Fruit fly (Drosophila melanogaster) whole organism, embryonic: ENCODE measurements around the gene kin17.

Experiments
- ATbp ChIP-seq: fragments of 200-800 bp; sonication (Bioruptor generic); optimal IDR thresholded peaks from 2 replicates; lab custom pipeline; 2017; ENCODE audit warnings: missing biosample characterization, mild to moderate bottlenecking, missing genetic modification characterization, missing genetic modification reagents
- BtbVII ChIP-seq: fragments of 200-800 bp; sonication (Bioruptor generic); optimal IDR thresholded peaks from 3 replicates; lab custom pipeline; 2017; ENCODE audit warnings: missing biosample characterization, mild to moderate bottlenecking, missing genetic modification characterization
- CG10209 ChIP-seq: fragments of 200-800 bp; sonication (Bioruptor generic); optimal IDR thresholded peaks from 3 replicates; lab custom pipeline; 2017; ENCODE audit warnings: missing biosample characterization, mild to moderate bottlenecking, missing genetic modification characterization, missing genetic modification reagents
- CG11504 ChIP-seq: fragments of 200-800 bp; sonication (Bioruptor generic); optimal IDR thresholded peaks from 3 replicates; lab custom pipeline; 2019; ENCODE audit warnings: missing biosample characterization, mild to moderate bottlenecking, missing genetic modification characterization, moderate library complexity
- CG12104 ChIP-seq: fragments of 200-800 bp; sonication (Bioruptor generic); optimal IDR thresholded peaks from 3 replicates; lab custom pipeline; 2016; ENCODE audit warnings: missing biosample characterization, missing genetic modification characterization
- CG12236 ChIP-seq: fragments of 200-800 bp; sonication (Bioruptor generic); optimal IDR thresholded peaks from 2 replicates; lab custom pipeline; 2016; ENCODE audit warnings: missing biosample characterization, missing genetic modification characterization
- CG12299 ChIP-seq: fragments of 200-800 bp; sonication (Bioruptor generic); optimal IDR thresholded peaks from 2 replicates; lab custom pipeline; 2018; ENCODE audit warnings: missing biosample characterization, mild to moderate bottlenecking, missing genetic modification characterization
- CG13296 ChIP-seq: fragments of 200-800 bp; sonication (Bioruptor generic); optimal IDR thresholded peaks from 3 replicates; lab custom pipeline; 2018; ENCODE audit warnings: missing biosample characterization, mild to moderate bottlenecking, missing genetic modification characterization
- CG13424 ChIP-seq: fragments of 200-800 bp; sonication (Bioruptor generic); optimal IDR thresholded peaks from 2 replicates; lab custom pipeline; 2019; ENCODE audit warnings: missing biosample characterization, mild to moderate bottlenecking, missing genetic modification characterization, moderate library complexity
- CG15269 ChIP-seq: fragments of 200-800 bp; sonication (Bioruptor generic); optimal IDR thresholded peaks from 2 replicates; lab custom pipeline; 2018; ENCODE audit warnings: missing biosample characterization, mild to moderate bottlenecking, missing genetic modification characterization, moderate library complexity
- CG15514 ChIP-seq: fragments of 200-800 bp; sonication (Bioruptor generic); optimal IDR thresholded peaks from 3 replicates; lab custom pipeline; 2017; ENCODE audit warnings: missing biosample characterization, missing genetic modification characterization, mild to moderate bottlenecking, moderate library complexity, missing genetic modification reagents
- CG15601 ChIP-seq: fragments of 200-800 bp; sonication (Bioruptor generic); optimal IDR thresholded peaks from 3 replicates; lab custom pipeline; 2019; ENCODE audit warnings: missing biosample characterization, mild to moderate bottlenecking, missing genetic modification characterization, moderate library complexity
- CG1603 ChIP-seq: fragments of 200-800 bp; sonication (Bioruptor generic); optimal IDR thresholded peaks from 2 replicates; lab custom pipeline; 2019; ENCODE audit warnings: missing biosample characterization, mild to moderate bottlenecking, missing genetic modification characterization, moderate library complexity
- CG17328 ChIP-seq: fragments of 200-800 bp; sonication (Bioruptor generic); IDR thresholded peaks from 2 replicates; pipeline ENCODE4 v1.3.6; 2022; ENCODE audit warnings: missing biosample characterization, missing genetic modification characterization
- CG17568 ChIP-seq: fragments of 200-800 bp; sonication (Bioruptor generic); optimal IDR thresholded peaks from 2 replicates; lab custom pipeline; 2018; ENCODE audit warnings: missing biosample characterization, mild to moderate bottlenecking, missing genetic modification characterization, moderate library complexity
- CG18599 ChIP-seq: fragments of 200-800 bp; sonication (Bioruptor generic); optimal IDR thresholded peaks from 3 replicates; lab custom pipeline; 2017; ENCODE audit warnings: missing biosample characterization, missing genetic modification characterization, mild to moderate bottlenecking, moderate library complexity, missing genetic modification reagents
- CG2199 ChIP-seq: fragments of 200-800 bp; sonication (Bioruptor generic); IDR thresholded peaks from 3 replicates; pipeline ENCODE4 v1.3.6; 2022; ENCODE audit warnings: missing biosample characterization, missing genetic modification characterization
- CG2678 ChIP-seq: fragments of 200-800 bp; sonication (Bioruptor generic); optimal IDR thresholded peaks from 3 replicates; lab custom pipeline; 2019; ENCODE audit warnings: missing biosample characterization, mild to moderate bottlenecking, missing genetic modification characterization, moderate library complexity
- CG2875 ChIP-seq: fragments of 200-800 bp; sonication (Bioruptor generic); optimal IDR thresholded peaks from 2 replicates; lab custom pipeline; 2017; ENCODE audit warnings: missing biosample characterization, mild to moderate bottlenecking, missing genetic modification characterization, missing genetic modification reagents
- CG3838 ChIP-seq: fragments of 200-800 bp; sonication (Bioruptor generic); optimal IDR thresholded peaks from 3 replicates; lab custom pipeline; 2016; ENCODE audit warnings: missing biosample characterization, missing genetic modification characterization
- CG7357 ChIP-seq: fragments of 200-800 bp; sonication (Bioruptor generic); IDR thresholded peaks from 3 replicates; pipeline ENCODE4 v1.3.6; 2022; ENCODE audit warnings: missing biosample characterization, missing genetic modification characterization
- CG8924 ChIP-seq: fragments of 200-800 bp; optimal IDR thresholded peaks from 3 replicates; lab custom pipeline; 2019; ENCODE audit warnings: missing biosample characterization, mild to moderate bottlenecking, missing genetic modification characterization, moderate library complexity
- E2f2 ChIP-seq: fragments of 200-800 bp; sonication (Bioruptor generic); IDR thresholded peaks from 2 replicates; pipeline ENCODE4 v1.3.6; 2022; ENCODE audit warnings: missing biosample characterization, missing genetic modification characterization
- Ets65A ChIP-seq: fragments of 200-800 bp; sonication (Bioruptor generic); peaks from one replicate; lab custom pipeline; 2016; ENCODE audit warnings: missing biosample characterization, missing genetic modification characterization
- Fer3 ChIP-seq: fragments of 200-800 bp; sonication (Bioruptor generic); optimal IDR thresholded peaks from 2 replicates; lab custom pipeline; 2018; ENCODE audit warnings: missing biosample characterization, mild to moderate bottlenecking, missing genetic modification characterization, moderate library complexity
- HLH3B ChIP-seq: fragments of 200-800 bp; sonication (Bioruptor generic); IDR thresholded peaks from 2 replicates; pipeline ENCODE4 v1.3.6; 2022; ENCODE audit warnings: missing biosample characterization, missing genetic modification characterization
- MTF-1 ChIP-seq: fragments of 200-800 bp; sonication (Bioruptor generic); optimal IDR thresholded peaks from 2 replicates; lab custom pipeline; 2018; ENCODE audit warnings: missing biosample characterization, mild to moderate bottlenecking, missing genetic modification characterization, borderline replicate concordance
- Six4 ChIP-seq: fragments of 200-800 bp; sonication (Bioruptor generic); optimal IDR thresholded peaks from 2 replicates; lab custom pipeline; 2016; ENCODE audit warnings: missing biosample characterization, missing genetic modification characterization
- Sox100B ChIP-seq: fragments of 200-800 bp; sonication (Bioruptor generic); optimal IDR thresholded peaks from 3 replicates; lab custom pipeline; 2018; ENCODE audit warnings: missing biosample characterization, mild to moderate bottlenecking, missing genetic modification characterization
- Spps ChIP-seq: fragments of 200-800 bp; sonication (Bioruptor generic); optimal IDR thresholded peaks from 2 replicates; lab custom pipeline; 2018; ENCODE audit warnings: missing biosample characterization, mild to moderate bottlenecking, missing genetic modification characterization
- abd-A ChIP-seq: fragments of 200-800 bp; sonication (Bioruptor generic); optimal IDR thresholded peaks from 3 replicates; lab custom pipeline; 2019; ENCODE audit warnings: missing biosample characterization, mild to moderate bottlenecking, missing genetic modification characterization, moderate library complexity
- ci ChIP-seq: fragments of 200-800 bp; sonication (Bioruptor generic); IDR thresholded peaks from 3 replicates; pipeline ENCODE4 v1.3.6; 2022; ENCODE audit warnings: missing biosample characterization, missing genetic modification characterization
- dati ChIP-seq: fragments of 200-800 bp; sonication (Bioruptor generic); IDR thresholded peaks from 2 replicates; pipeline ENCODE4 v1.3.6; 2022; ENCODE audit warnings: missing biosample characterization, missing genetic modification characterization
- exex ChIP-seq: fragments of 200-800 bp; sonication (Bioruptor generic); optimal IDR thresholded peaks from 4 replicates; lab custom pipeline; 2018; ENCODE audit warnings: missing biosample characterization, mild to moderate bottlenecking, missing genetic modification characterization, moderate library complexity
- hkb ChIP-seq, 2 experiments: fragments of 200-800 bp in 1 of 2; fragments of >200 bp in 1 of 2; sonication (Bioruptor generic) in 1 of 2; IDR thresholded peaks in 1 of 2; optimal IDR thresholded peaks in 1 of 2; 2 replicates each; pipeline versions ENCODE4 v1.3.6 to Lab custom; 2017 to 2022; ENCODE audit warnings: missing biosample characterization in 1 of 2, missing genetic modification characterization in 1 of 2
- lola ChIP-seq, 3 experiments: fragments of >200 bp in 2 of 3; fragments of 200-800 bp in 1 of 3; sonication (Bioruptor generic) in 1 of 3; optimal IDR thresholded peaks; 2 replicates each; lab custom pipeline; 2017 to 2019; ENCODE audit warnings: missing biosample characterization in 3 of 3, missing genetic modification characterization in 3 of 3, mild to moderate bottlenecking in 1 of 3, moderate library complexity in 1 of 3
- pum ChIP-seq: fragments of 200-800 bp; sonication (Bioruptor generic); optimal IDR thresholded peaks from 2 replicates; lab custom pipeline; 2016; ENCODE audit warnings: missing biosample characterization, missing genetic modification characterization
- rib ChIP-seq: fragments of 200-800 bp; sonication (Bioruptor generic); IDR thresholded peaks from 2 replicates; pipeline ENCODE4 v1.3.6; 2022; ENCODE audit warnings: missing biosample characterization, missing genetic modification characterization
- run ChIP-seq: fragments of 200-800 bp; sonication (Bioruptor generic); optimal IDR thresholded peaks from 3 replicates; lab custom pipeline; 2018; ENCODE audit warnings: missing biosample characterization, mild to moderate bottlenecking, missing genetic modification characterization
- schlank ChIP-seq: fragments of 200-800 bp; sonication (Bioruptor generic); optimal IDR thresholded peaks from 2 replicates; lab custom pipeline; 2018; ENCODE audit warnings: missing biosample characterization, mild to moderate bottlenecking, missing genetic modification characterization
- sens ChIP-seq: fragments of 200-800 bp; sonication (Bioruptor generic); peaks from one replicate; lab custom pipeline; 2016; ENCODE audit warnings: missing biosample characterization, missing genetic modification characterization
- tin ChIP-seq: fragments of 200-800 bp; sonication (Bioruptor generic); optimal IDR thresholded peaks from 3 replicates; lab custom pipeline; 2016; ENCODE audit warnings: missing biosample characterization, missing genetic modification characterization
- twi ChIP-seq: fragments of 200-800 bp; optimal IDR thresholded peaks from 2 replicates; lab custom pipeline; 2019; ENCODE audit warnings: missing biosample characterization, mild to moderate bottlenecking, missing genetic modification characterization, moderate library complexity
- unc-4 ChIP-seq: fragments of 200-800 bp; sonication (Bioruptor generic); IDR thresholded peaks from 2 replicates; pipeline ENCODE4 v1.3.6; 2022; ENCODE audit warnings: missing biosample characterization, missing genetic modification characterization; ENCODE audit not compliant: partially characterized antibody
- unpg ChIP-seq: fragments of 200-800 bp; sonication (Bioruptor generic); optimal IDR thresholded peaks from 3 replicates; lab custom pipeline; 2018; ENCODE audit warnings: missing biosample characterization, mild to moderate bottlenecking, missing genetic modification characterization, moderate library complexity
- zen2 ChIP-seq: fragments of 200-800 bp; sonication (Bioruptor generic); IDR thresholded peaks from 3 replicates; pipeline ENCODE4 v1.3.6; 2022; ENCODE audit warnings: missing biosample characterization, missing genetic modification characterization; ENCODE audit not compliant: partially characterized antibody

The kin17 gene

dm6 chr3L:20405971-20406948 lies 49.7 kb downstream of the kin17 start:
- TF ChIP-seq Sox100B (peak; percentile 29), sens (peak; percentile 66), twi (tag; lab: Kevin White, UChicago) (peak; percentile 65), CG2199 (GFP tag; lab: Robert Waterston, UW) (peak; percentile 83; the same call in 2 of the 3 replicates), abd-A (tag; lab: Kevin White, UChicago) (no peak), HLH3B (GFP tag; lab: Robert Waterston, UW) (no peak), CG17328 (no peak), BtbVII (GFP tag; lab: Kevin White, UChicago) (no peak), ci (GFP tag; lab: Robert Waterston, UW) (peak; percentile 40; the same call in 1 of the 3 replicates), lola (GFP tag; optimal IDR thresholded peaks at IDR 0.05; lab: Kevin White, UChicago) (peak in 1 of 3 experiments; percentile 64), CG12104 (GFP tag; lab: Kevin White, UChicago) (peak; percentile 9), CG1603 (tag; lab: Kevin White, UChicago) (peak; percentile 9), zen2 (GFP tag; lab: Robert Waterston, UW) (no peak), Six4 (GFP tag; lab: Kevin White, UChicago) (no peak), dati (GFP tag; lab: Robert Waterston, UW) (no peak), Fer3 (tag; lab: Kevin White, UChicago) (peak; percentile 24), unpg (GFP tag; lab: Kevin White, UChicago) (peak; percentile 45), pum (GFP tag; lab: Kevin White, UChicago) (no peak), exex (tag; lab: Kevin White, UChicago) (peak; percentile 28), CG15269 (peak; percentile 25), tin (GFP tag; lab: Kevin White, UChicago) (no peak), CG13424 (tag; lab: Kevin White, UChicago) (peak; percentile 38), CG8924 (tag; lab: Kevin White, UChicago) (peak; percentile 18), hkb (optimal IDR thresholded peaks at IDR 0.05; lab: Kevin White, UChicago) (no peak), hkb (GFP tag; IDR thresholded peaks at IDR 0.05; lab: Robert Waterston, UW) (peak; percentile 38; the same call in 1 of the 2 replicates), CG3838 (GFP tag; lab: Kevin White, UChicago) (no peak), CG15601 (tag; lab: Kevin White, UChicago) (peak; percentile 29), ATbp (GFP tag; lab: Kevin White, UChicago) (peak; percentile 59), MTF-1 (peak; percentile 30), Spps (tag; lab: Kevin White, UChicago) (no peak), CG15514 (GFP tag; lab: Kevin White, UChicago) (peak; percentile 27), unc-4 (no peak), Ets65A (GFP tag; lab: Kevin White, UChicago) (no peak), E2f2 (GFP tag; lab: Robert Waterston, UW) (peak; percentile 26; the same call in 1 of the 2 replicates), CG2678 (tag; lab: Kevin White, UChicago) (peak; percentile 49), CG17568 (peak; percentile 73), run (tag; lab: Kevin White, UChicago) (peak; percentile 12), CG10209 (GFP tag; lab: Kevin White, UChicago) (no peak), CG12299 (peak; percentile 34), CG7357 (GFP tag; lab: Robert Waterston, UW) (no peak), CG13296 (GFP tag; lab: Kevin White, UChicago) (peak; percentile 73), CG11504 (tag; lab: Kevin White, UChicago) (peak; percentile 3), CG2875 (GFP tag; lab: Kevin White, UChicago) (peak; percentile 22), CG12236 (GFP tag; lab: Kevin White, UChicago) (no peak), schlank (peak; percentile 36), rib (0 out of 2 replicates have a peak, but pooled peaks have one; percentile 13), CG18599 (peak; percentile 0)
